Fruit fly (Drosophila melanogaster) whole organism, wandering third instar larva: ENCODE measurements around the gene CG7376.

Source experiments
- CG32264 ChIP-seq: fragments of 200-800 bp; sonication (Bioruptor generic); optimal IDR thresholded peaks from 2 replicates; lab custom pipeline; 2016; ENCODE audit warnings: missing biosample characterization, missing genetic modification characterization
- CG9705 ChIP-seq: fragments of 200-800 bp; sonication (Bioruptor generic); optimal IDR thresholded peaks from 2 replicates; lab custom pipeline; 2018; ENCODE audit warnings: missing biosample characterization, mild to moderate bottlenecking, missing genetic modification characterization
- CrebA ChIP-seq: fragments of 200-800 bp; sonication (Bioruptor generic); optimal IDR thresholded peaks from 2 replicates; lab custom pipeline; 2016; ENCODE audit warnings: missing biosample characterization, mild to moderate bottlenecking, missing genetic modification characterization, borderline replicate concordance
- br ChIP-seq: fragments of 200-800 bp; sonication (Bioruptor generic); optimal IDR thresholded peaks from 2 replicates; lab custom pipeline; 2016; ENCODE audit warnings: missing biosample characterization, missing genetic modification characterization
- brk ChIP-seq: fragments of 200-800 bp; sonication (Bioruptor generic); optimal IDR thresholded peaks from 2 replicates; lab custom pipeline; 2016; ENCODE audit warnings: missing biosample characterization, mild to moderate bottlenecking, missing genetic modification characterization
- dmrt93B ChIP-seq: fragments of 200-800 bp; sonication (Bioruptor generic); optimal IDR thresholded peaks from 2 replicates; lab custom pipeline; 2018; ENCODE audit warnings: missing biosample characterization, mild to moderate bottlenecking, missing genetic modification characterization
- dsf ChIP-seq: sonication (Bioruptor generic); optimal IDR thresholded peaks from 2 replicates; lab custom pipeline; 2016; ENCODE audit warnings: missing biosample characterization, missing genetic modification characterization, borderline replicate concordance
- fru ChIP-seq: fragments of 200-800 bp; sonication (Bioruptor generic); optimal IDR thresholded peaks from 3 replicates; lab custom pipeline; 2016; ENCODE audit warnings: missing biosample characterization, mild to moderate bottlenecking, missing genetic modification characterization

DNA sequence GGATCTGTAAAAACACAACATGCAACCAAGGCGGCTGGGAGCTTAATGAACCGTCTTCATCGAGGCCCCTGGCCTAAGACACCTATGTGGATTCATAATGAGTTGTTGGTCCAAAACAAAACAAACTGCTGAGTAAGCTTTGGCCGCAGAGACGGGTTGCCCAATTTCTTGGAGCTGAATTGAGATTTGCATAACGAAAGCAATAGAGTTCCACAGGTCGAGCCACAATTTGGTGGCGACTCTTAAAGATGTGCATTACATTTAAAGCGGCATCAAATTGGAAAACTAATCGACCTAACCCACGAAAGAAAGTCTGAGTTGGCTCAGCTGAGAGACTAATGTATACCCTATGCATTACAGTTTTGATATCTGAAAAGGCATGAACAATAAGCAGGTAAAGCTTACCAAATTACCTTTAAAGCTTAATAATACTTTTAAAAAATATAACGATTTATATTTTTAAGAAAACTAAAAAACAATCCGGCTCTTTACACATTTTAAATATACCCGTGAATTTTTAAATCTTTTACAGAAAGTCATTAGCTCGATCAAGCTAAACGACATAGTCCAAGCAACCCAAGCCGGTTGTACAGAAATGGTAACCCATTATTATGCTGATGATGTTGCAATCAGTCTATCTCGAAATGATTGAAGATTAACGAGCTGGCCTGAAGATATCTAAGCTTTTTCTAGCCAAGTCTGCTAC is 16.6 kb upstream of the CG7376 start, which contains the start of gene CG13297:
- TF ChIP-seq brk (no peak), fru (GFP tag; lab: Kevin White, UChicago) (no peak), CG9705 (GFP tag; lab: Kevin White, UChicago) (no peak), dsf (GFP tag; lab: Kevin White, UChicago) (no peak), br (GFP tag; lab: Kevin White, UChicago) (no peak), CrebA (GFP tag; lab: Kevin White, UChicago) (no peak), dmrt93B (GFP tag; lab: Kevin White, UChicago) (no peak), CG32264 (GFP tag; lab: Kevin White, UChicago) (no peak)
